Worm (Caenorhabditis elegans) whole organism, mixed stage, embryonic: ENCODE measurements around the gene fbxb-60.

Experiments used
- M03D4.4 ChIP-seq: sonication (generic microtip); optimal IDR thresholded peaks from 2 replicates; lab custom pipeline; 2017; ENCODE audit warnings: mild to moderate bottlenecking, missing genetic modification characterization, missing compliant biosample characterization
- bed-3 ChIP-seq: fragments of 200-800 bp; sonication (Bioruptor generic); optimal IDR thresholded peaks from 3 replicates; lab custom pipeline; 2018; ENCODE audit warnings: mild to moderate bottlenecking, missing genetic modification characterization, moderate library complexity, missing compliant biosample characterization
- ceh-39 ChIP-seq: fragments of 150-350 bp; optimal IDR thresholded peaks from 2 replicates; lab custom pipeline; 2014; ENCODE audit warnings: missing biosample characterization, missing genetic modification characterization
- ceh-43 ChIP-seq: fragments of 200-800 bp; sonication (Bioruptor generic); optimal IDR thresholded peaks from 2 replicates; lab custom pipeline; 2018; ENCODE audit warnings: mild to moderate bottlenecking, missing genetic modification characterization, moderate library complexity, missing compliant biosample characterization
- ceh-83 ChIP-seq: fragments of 200-800 bp; sonication (Bioruptor generic); optimal IDR thresholded peaks from 2 replicates; lab custom pipeline; 2018; ENCODE audit warnings: mild to moderate bottlenecking, missing genetic modification characterization, missing compliant biosample characterization
- ces-1 ChIP-seq: fragments of 150-350 bp; optimal IDR thresholded peaks from 2 replicates; lab custom pipeline; 2014; ENCODE audit warnings: missing biosample characterization, missing genetic modification reagents, missing genetic modification characterization
- cnd-1 ChIP-seq: fragments of 200-800 bp; sonication (Bioruptor generic); optimal IDR thresholded peaks from 2 replicates; lab custom pipeline; 2018; ENCODE audit warnings: mild to moderate bottlenecking, missing genetic modification characterization, missing compliant biosample characterization
- elt-1 ChIP-seq: sonication (generic microtip); optimal IDR thresholded peaks from 2 replicates; lab custom pipeline; 2017; ENCODE audit warnings: missing genetic modification characterization, mild to moderate bottlenecking, missing compliant biosample characterization, antibody characterized with exemption, moderate library complexity, borderline replicate concordance; ENCODE audit not compliant: insufficient read depth
- elt-3 ChIP-seq: fragments of 150-350 bp; optimal IDR thresholded peaks from 2 replicates; lab custom pipeline; 2014; ENCODE audit warnings: missing biosample characterization, missing genetic modification characterization
- flh-1 ChIP-seq: fragments of 200-800 bp; sonication (Bioruptor generic); optimal IDR thresholded peaks from 2 replicates; lab custom pipeline; 2018; ENCODE audit warnings: mild to moderate bottlenecking, missing genetic modification characterization, moderate library complexity, missing compliant biosample characterization
- ham-2 ChIP-seq: fragments of 200-800 bp; sonication (Bioruptor generic); optimal IDR thresholded peaks from 2 replicates; lab custom pipeline; 2018; ENCODE audit warnings: mild to moderate bottlenecking, missing genetic modification characterization, missing compliant biosample characterization
- hlh-1 ChIP-seq: fragments of 150-350 bp; optimal IDR thresholded peaks from 2 replicates; lab custom pipeline; 2014; ENCODE audit warnings: missing biosample characterization, missing genetic modification reagents, missing genetic modification characterization
- lin-13 ChIP-seq: fragments of 150-350 bp; optimal IDR thresholded peaks from 2 replicates; lab custom pipeline; 2014; ENCODE audit warnings: missing biosample characterization, missing genetic modification characterization
- lin-32 ChIP-seq: fragments of 200-800 bp; sonication (Bioruptor generic); optimal IDR thresholded peaks from 2 replicates; lab custom pipeline; 2018; ENCODE audit warnings: mild to moderate bottlenecking, missing genetic modification characterization, missing compliant biosample characterization
- lsy-2 ChIP-seq: fragments of 150-350 bp; optimal IDR thresholded peaks from 2 replicates; lab custom pipeline; 2014; ENCODE audit warnings: missing biosample characterization, missing genetic modification characterization
- mab-5 ChIP-seq: fragments of 150-350 bp; optimal IDR thresholded peaks from 2 replicates; lab custom pipeline; 2014; ENCODE audit warnings: missing biosample characterization, missing genetic modification characterization
- mep-1 ChIP-seq: fragments of 150-350 bp; optimal IDR thresholded peaks from 2 replicates; lab custom pipeline; 2017; ENCODE audit warnings: missing biosample characterization, missing genetic modification reagents, missing genetic modification characterization, inconsistent platforms
- mls-2 ChIP-seq: sonication (generic microtip); optimal IDR thresholded peaks from 2 replicates; lab custom pipeline; 2016; ENCODE audit warnings: mild to moderate bottlenecking, missing genetic modification characterization, moderate library complexity, missing compliant biosample characterization
- nhr-12 ChIP-seq: fragments of 150-350 bp; optimal IDR thresholded peaks from 2 replicates; lab custom pipeline; 2014; ENCODE audit warnings: missing biosample characterization, missing genetic modification characterization
- nhr-2 ChIP-seq: fragments of 150-350 bp; optimal IDR thresholded peaks from 2 replicates; lab custom pipeline; 2014; ENCODE audit warnings: missing biosample characterization, missing genetic modification characterization
- nhr-237 ChIP-seq: fragments of 150-350 bp; optimal IDR thresholded peaks from 2 replicates; lab custom pipeline; 2014; ENCODE audit warnings: missing biosample characterization, missing genetic modification characterization
- nhr-28 ChIP-seq: fragments of 150-350 bp; optimal IDR thresholded peaks from 2 replicates; lab custom pipeline; 2014; ENCODE audit warnings: missing biosample characterization, missing genetic modification characterization
- nhr-76 ChIP-seq: sonication (generic microtip); optimal IDR thresholded peaks from 2 replicates; lab custom pipeline; 2017; ENCODE audit warnings: missing biosample characterization, missing genetic modification characterization
- snpc-4 ChIP-seq: fragments of 150-350 bp; optimal IDR thresholded peaks from 2 replicates; lab custom pipeline; 2014; ENCODE audit warnings: missing biosample characterization, missing genetic modification characterization
- sptf-1 ChIP-seq: sonication (generic microtip); optimal IDR thresholded peaks from 2 replicates; lab custom pipeline; 2017; ENCODE audit warnings: mild to moderate bottlenecking, missing genetic modification characterization, moderate library complexity, missing compliant biosample characterization
- tbx-8 ChIP-seq: fragments of 200-800 bp; sonication (Bioruptor generic); optimal IDR thresholded peaks from 2 replicates; lab custom pipeline; 2018; ENCODE audit warnings: mild to moderate bottlenecking, missing genetic modification characterization, moderate library complexity, missing compliant biosample characterization
- unc-120 ChIP-seq: sonication (generic microtip); optimal IDR thresholded peaks from 2 replicates; lab custom pipeline; 2017; ENCODE audit warnings: missing genetic modification characterization, missing compliant biosample characterization; ENCODE audit not compliant: poor library complexity, severe bottlenecking
- zip-8 ChIP-seq: fragments of 150-350 bp; optimal IDR thresholded peaks from 2 replicates; lab custom pipeline; 2014; ENCODE audit warnings: missing biosample characterization, missing genetic modification characterization
- ztf-11 ChIP-seq: fragments of 150-350 bp; optimal IDR thresholded peaks from 2 replicates; lab custom pipeline; 2014; ENCODE audit warnings: missing biosample characterization, missing genetic modification characterization

fbxb-60 gene

DNA sequence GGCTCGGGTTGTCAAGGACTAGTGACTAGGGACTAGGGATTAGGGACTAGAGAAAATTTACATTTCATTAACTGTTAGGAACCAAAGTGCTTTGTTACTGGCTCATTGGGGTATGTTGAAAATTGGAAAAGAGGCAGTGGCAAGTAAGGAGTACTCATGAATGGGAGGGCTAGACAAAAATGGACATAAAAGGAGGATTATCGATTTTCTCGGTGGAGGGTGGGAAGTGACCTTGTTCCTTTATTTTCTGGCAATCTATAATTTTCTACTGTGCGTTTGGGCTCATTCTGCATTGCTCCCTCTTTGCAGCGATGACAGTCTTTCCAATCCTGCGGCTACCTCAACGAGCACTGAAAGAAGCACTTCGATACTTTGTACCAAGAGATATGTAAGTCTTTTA lies at the start of gene fbxb-60:
TSS of gene fbxb-60 (plus strand) at position 301 of the 400 bp plus-strand sequence.
- TF ChIP-seq nhr-237 (no peak), nhr-28 (tag; lab: Kevin White, UChicago) (no peak), lin-32 (GFP tag; lab: Kevin White, UChicago) (no peak), sptf-1 (tag; lab: Kevin White, UChicago) (no peak), mep-1 (tag; lab: Kevin White, UChicago) (no peak), lin-13 (tag; lab: Kevin White, UChicago) (no peak), unc-120 (tag; lab: Kevin White, UChicago) (no peak), ceh-39 (tag; lab: Kevin White, UChicago) (no peak), ceh-43 (GFP tag; lab: Kevin White, UChicago) (no peak), tbx-8 (no peak), elt-1 (no peak), snpc-4 (no peak), mab-5 (tag; lab: Kevin White, UChicago) (no peak), ham-2 (GFP tag; lab: Kevin White, UChicago) (no peak), nhr-12 (no peak), M03D4.4 (tag; lab: Kevin White, UChicago) (no peak)

DNA sequence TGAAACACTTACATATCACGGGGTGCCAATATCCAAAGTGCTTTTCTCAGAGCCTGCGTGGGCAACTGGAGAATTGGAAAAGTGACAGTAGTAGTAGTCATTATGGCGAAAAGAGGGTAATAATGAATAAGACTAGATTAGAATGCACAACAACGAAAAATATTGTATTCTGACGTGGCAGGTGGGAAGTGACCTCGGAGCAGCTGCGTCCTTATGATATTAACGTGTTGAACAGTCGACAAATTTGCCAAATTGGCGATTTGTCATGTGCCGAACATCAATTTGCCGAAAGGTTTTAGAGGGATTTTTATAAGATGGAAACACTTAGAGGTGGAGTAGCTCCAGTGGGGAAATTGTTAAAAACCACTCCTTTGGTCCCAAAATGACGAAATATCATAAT lies 46.6 kb upstream of the fbxb-60 start, which contains the start of gene str-81:
TSS of gene str-81 (minus strand) at position 101 of the 400 bp plus-strand sequence.
- no peak for TF ChIP-seq flh-1 (GFP tag; lab: Kevin White, UChicago)
- no peak for TF ChIP-seq lsy-2
- peak; percentile 36 for TF ChIP-seq nhr-2 (tag; lab: Kevin White, UChicago)
- no peak for TF ChIP-seq nhr-237
- TF ChIP-seq sptf-1 (tag; lab: Kevin White, UChicago), result no peak
- TF ChIP-seq ceh-43 (GFP tag; lab: Kevin White, UChicago), result no peak
- TF ChIP-seq cnd-1 (tag; lab: Kevin White, UChicago), result peak; percentile 16
- TF ChIP-seq, all 35 proteins: peak for 2

DNA sequence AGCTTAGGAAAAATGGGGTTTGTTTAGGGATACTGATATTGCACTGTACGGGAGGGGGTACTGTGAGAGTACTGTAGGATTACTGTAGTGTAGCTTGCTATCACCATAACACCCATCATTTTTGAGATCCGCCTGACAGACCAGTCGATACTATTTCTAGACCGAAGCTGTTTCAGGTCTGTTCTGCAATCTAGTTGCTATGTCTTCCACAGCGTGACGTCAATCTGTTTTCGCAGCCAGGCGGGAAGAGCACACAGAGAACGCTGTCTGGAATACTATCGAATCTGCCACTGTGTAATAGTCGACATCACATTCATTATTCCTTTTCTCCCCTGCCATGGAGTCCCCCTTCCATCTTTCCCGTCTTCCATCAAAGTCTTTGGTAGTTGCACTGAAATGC lies 45.8 kb upstream of the fbxb-60 start, which contains the start of gene F21D9.11:
TSS of gene F21D9.11 (plus strand) at position 301 of the 400 bp plus-strand sequence.
- no peak for TF ChIP-seq lin-32 (GFP tag; lab: Kevin White, UChicago)
- no peak for TF ChIP-seq ham-2 (GFP tag; lab: Kevin White, UChicago)
- no peak for TF ChIP-seq zip-8 (tag; lab: Kevin White, UChicago)
- no peak for TF ChIP-seq sptf-1 (tag; lab: Kevin White, UChicago)
- TF ChIP-seq nhr-76 (tag; lab: Kevin White, UChicago), result no peak
- no peak for TF ChIP-seq elt-1
- TF ChIP-seq mab-5 (tag; lab: Kevin White, UChicago), result no peak
- TF ChIP-seq elt-3 (tag; lab: Kevin White, UChicago), result no peak
- TF ChIP-seq ztf-11, result no peak
- TF ChIP-seq bed-3 (GFP tag; lab: Kevin White, UChicago), result no peak

DNA sequence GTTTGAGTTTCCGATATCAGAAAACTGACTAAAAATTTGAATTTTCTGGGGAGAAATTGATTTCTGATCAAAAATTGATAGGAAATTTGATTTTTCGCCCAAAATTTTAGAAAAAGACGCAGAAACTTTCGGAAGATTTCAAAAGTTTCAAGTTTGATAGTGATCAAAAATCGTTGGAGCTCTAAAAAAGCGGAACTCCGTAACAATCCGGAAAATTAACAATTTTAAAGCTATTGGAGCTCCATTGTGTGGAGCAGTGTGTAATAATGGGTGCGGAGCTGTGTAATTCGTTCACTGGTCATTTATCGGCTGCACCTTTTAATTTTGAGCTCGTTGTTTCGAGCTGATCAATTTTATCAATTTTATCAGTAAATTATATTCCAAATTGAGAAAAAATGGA lies 44.1 kb upstream of the fbxb-60 start, which contains the start of gene F21D9.4:
TSS of gene F21D9.4 (plus strand) at position 301 of the 400 bp plus-strand sequence.
- TF ChIP-seq lin-13 (tag; lab: Kevin White, UChicago) (no peak), M03D4.4 (tag; lab: Kevin White, UChicago) (no peak), ceh-83 (no peak), ceh-39 (tag; lab: Kevin White, UChicago) (no peak), snpc-4 (no peak), nhr-237 (no peak), nhr-2 (tag; lab: Kevin White, UChicago) (no peak), mab-5 (tag; lab: Kevin White, UChicago) (no peak), sptf-1 (tag; lab: Kevin White, UChicago) (no peak), nhr-28 (tag; lab: Kevin White, UChicago) (no peak), ces-1 (no peak), unc-120 (tag; lab: Kevin White, UChicago) (no peak), nhr-76 (tag; lab: Kevin White, UChicago) (no peak), hlh-1 (tag; lab: Kevin White, UChicago) (no peak), mls-2 (no peak), lsy-2 (no peak)

DNA sequence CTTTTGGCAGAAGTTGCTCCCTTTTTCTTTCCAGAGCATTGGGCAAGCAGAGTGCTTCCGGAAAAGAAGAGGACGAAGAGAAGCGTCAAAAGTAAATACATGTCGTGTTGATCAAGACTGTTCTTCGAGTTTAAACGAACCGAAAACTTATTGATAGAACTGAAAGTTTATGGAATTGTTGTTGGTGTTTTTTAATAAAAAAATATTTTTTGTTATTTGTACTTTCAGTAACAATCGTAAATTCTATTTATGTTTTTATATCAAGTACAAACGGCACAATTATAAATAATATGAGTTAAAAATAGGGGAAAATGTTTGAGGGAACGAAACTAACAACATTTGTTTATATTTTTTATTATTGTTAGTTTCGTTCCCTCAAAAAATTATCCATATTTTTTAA lies 40.0 kb upstream of the fbxb-60 start, which contains the start of gene F21D9.3:
TSS of gene F21D9.3 (minus strand) at position 101 of the 400 bp plus-strand sequence.
- TF ChIP-seq flh-1 (GFP tag; lab: Kevin White, UChicago) (no peak), nhr-28 (tag; lab: Kevin White, UChicago) (no peak)
